Worm (Caenorhabditis elegans) whole organism, early embryonic: Measurements from ENCODE around the gene K08D9.9.

ENCODE experiments used
- B0310.2 ChIP-seq: sonication (generic microtip); optimal IDR thresholded peaks from 2 replicates; lab custom pipeline; 2016; ENCODE audit warnings: mild to moderate bottlenecking, missing genetic modification characterization, missing compliant biosample characterization
- F13C5.2 ChIP-seq: sonication (generic microtip); optimal IDR thresholded peaks from 2 replicates; lab custom pipeline; 2017; ENCODE audit warnings: mild to moderate bottlenecking, missing genetic modification characterization, inconsistent platforms, missing compliant biosample characterization
- aly-1 ChIP-seq: sonication (generic microtip); optimal IDR thresholded peaks from 2 replicates; lab custom pipeline; 2016; ENCODE audit warnings: missing genetic modification characterization, missing compliant biosample characterization
- ama-1 ChIP-seq: fragments of 150-350 bp; optimal IDR thresholded peaks from 2 replicates; lab custom pipeline; 2014
- ceh-36 ChIP-seq: sonication (generic microtip); optimal IDR thresholded peaks from 2 replicates; lab custom pipeline; 2016; ENCODE audit warnings: missing genetic modification characterization, inconsistent platforms, missing compliant biosample characterization
- ets-7 ChIP-seq: sonication (generic microtip); optimal IDR thresholded peaks from 2 replicates; lab custom pipeline; 2016; ENCODE audit warnings: missing genotype, missing genetic modification characterization, missing compliant biosample characterization
- flt-1 ChIP-seq: fragments of 200-800 bp; sonication (Bioruptor generic); IDR thresholded peaks from 2 replicates; pipeline ENCODE4 v1.3.6; 2022; ENCODE audit warnings: missing genetic modification characterization, missing compliant biosample characterization
- hmg-4 ChIP-seq: fragments of 200-800 bp; sonication (Bioruptor generic); optimal IDR thresholded peaks from 2 replicates; lab custom pipeline; 2018; ENCODE audit warnings: mild to moderate bottlenecking, missing genetic modification characterization, missing compliant biosample characterization
- hnd-1 ChIP-seq: sonication (generic microtip); optimal IDR thresholded peaks from 2 replicates; lab custom pipeline; 2016; ENCODE audit warnings: missing genetic modification characterization, missing compliant biosample characterization
- pes-1 ChIP-seq: fragments of 200-800 bp; sonication (Bioruptor generic); IDR thresholded peaks from 2 replicates; pipeline ENCODE4 v1.3.6; 2022; ENCODE audit warnings: missing genetic modification reagents, missing genetic modification characterization, missing compliant biosample characterization
- scrt-1 ChIP-seq: fragments of 200-800 bp; sonication (Bioruptor generic); IDR thresholded peaks from 2 replicates; pipeline ENCODE4 v1.3.6; 2022; ENCODE audit warnings: missing genetic modification characterization, missing compliant biosample characterization
- tbx-11 ChIP-seq: fragments of 200-800 bp; sonication (Bioruptor generic); IDR thresholded peaks from 2 replicates; pipeline ENCODE4 v1.3.6; 2022; ENCODE audit warnings: missing genetic modification characterization, missing compliant biosample characterization
- tra-4 ChIP-seq: sonication (generic microtip); optimal IDR thresholded peaks from 2 replicates; lab custom pipeline; 2017; ENCODE audit warnings: missing genetic modification characterization, missing compliant biosample characterization

- TF ChIP-seq hmg-4 (no peak), B0310.2 (tag; lab: Kevin White, UChicago) (no peak), pes-1 (GFP tag; lab: Robert Waterston, UW) (no peak), flt-1 (no peak), scrt-1 (no peak), ets-7 (tag; lab: Kevin White, UChicago) (no peak), ama-1 (lab: Kevin White, UChicago) (no peak), tra-4 (tag; lab: Kevin White, UChicago) (no peak), hnd-1 (tag; lab: Kevin White, UChicago) (no peak), tbx-11 (GFP tag; lab: Robert Waterston, UW) (no peak), F13C5.2 (no peak), aly-1 (tag; lab: Kevin White, UChicago) (no peak), ceh-36 (tag; lab: Kevin White, UChicago) (no peak)
Measured at ce11 chrV:3230597-3230996, 5.9 kb downstream of the K08D9.9 start, which contains the start of gene K08D9.10.
